Worm (Caenorhabditis elegans) whole organism, L1 larva: ENCODE results near the gene F07D3.3.

ENCODE experiments used
- elt-3 ChIP-seq, 6 experiments: fragments of 150-350 bp in 1 of 6; sonication (generic microtip); optimal IDR thresholded peaks; 2 replicates each; lab custom pipeline; 2017 to 2018; ENCODE audit warnings: missing biosample characterization in 6 of 6, missing genetic modification characterization in 6 of 6, inconsistent platforms in 1 of 6
- fos-1 ChIP-seq: fragments of 150-350 bp; optimal IDR thresholded peaks from 2 replicates; lab custom pipeline; 2014; ENCODE audit warnings: missing biosample characterization, missing genetic modification characterization
- irx-1 ChIP-seq: sonication (generic microtip); optimal IDR thresholded peaks from 2 replicates; lab custom pipeline; 2016; ENCODE audit warnings: missing genetic modification characterization, missing compliant biosample characterization
- pqm-1 ChIP-seq: sonication (generic microtip); optimal IDR thresholded peaks from 3 replicates; lab custom pipeline; 2017; ENCODE audit warnings: missing biosample characterization, missing genetic modification characterization
- skn-1 ChIP-seq: fragments of 150-350 bp; optimal IDR thresholded peaks from 2 replicates; lab custom pipeline; 2014; ENCODE audit warnings: missing biosample characterization, missing genetic modification characterization
- snpc-4 ChIP-seq: fragments of 150-350 bp; optimal IDR thresholded peaks from 2 replicates; lab custom pipeline; 2014; ENCODE audit warnings: missing biosample characterization, missing genetic modification characterization

DNA sequence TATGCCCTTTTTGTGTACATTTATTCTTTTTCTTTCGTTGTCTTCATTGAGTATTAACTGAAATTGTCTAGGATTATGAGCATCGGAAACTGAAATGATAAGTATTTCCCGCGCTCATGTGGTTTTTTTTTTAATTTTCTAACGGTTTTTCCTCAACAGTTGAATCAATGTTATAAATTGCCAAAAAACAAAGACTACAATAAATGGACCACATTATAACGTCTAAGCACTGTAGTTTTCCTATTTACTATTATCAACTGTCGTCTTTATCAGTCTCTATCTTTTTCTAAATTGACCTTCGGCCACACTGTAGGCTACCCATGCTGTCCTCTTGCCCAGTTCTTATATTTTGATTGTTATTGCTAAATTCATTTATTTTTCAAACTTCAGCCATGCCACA lies 45.2 kb upstream of the F07D3.3 start, which contains the start of gene acs-14:
- no peak for TF ChIP-seq irx-1
- no peak for TF ChIP-seq skn-1 (tag; lab: Kevin White, UChicago)
- TF ChIP-seq elt-3 (tag; optimal IDR thresholded peaks at IDR 0.05; lab: Kevin White, UChicago), result peak in 1 of 6 experiments; percentile 4
- no peak for TF ChIP-seq fos-1 (tag; lab: Kevin White, UChicago)
- no peak for TF ChIP-seq snpc-4 (tag; lab: Kevin White, UChicago)
- no peak for TF ChIP-seq pqm-1
